Fruit fly (Drosophila melanogaster) whole organism: Measurements from ENCODE around the gene Usp16-45.

Experiments
- CG8478 ChIP-seq: fragments of >200 bp; optimal IDR thresholded peaks from 2 replicates; lab custom pipeline; 2018; ENCODE audit warnings: inconsistent platforms
- Dll ChIP-seq: fragments of >200 bp; optimal IDR thresholded peaks from 2 replicates; lab custom pipeline; 2017
- pan ChIP-seq: fragments of >200 bp; optimal IDR thresholded peaks from 2 replicates; lab custom pipeline; 2017
- psq ChIP-seq: fragments of >200 bp; optimal IDR thresholded peaks from 2 replicates; lab custom pipeline; 2017
- usp ChIP-seq: fragments of >200 bp; optimal IDR thresholded peaks from 2 replicates; lab custom pipeline; 2017; ENCODE audit warnings: missing biosample characterization, missing genetic modification characterization, mixed read lengths

dm6 chrX:5419045-5419901, 2.1 kb upstream of the Usp16-45 start:
- TF ChIP-seq Dll (lab: Kevin White, UChicago) (no peak), CG8478 (lab: Kevin White, UChicago) (no peak), usp (GFP tag; lab: Kevin White, UChicago) (no peak), pan (lab: Kevin White, UChicago) (no peak), psq (lab: Kevin White, UChicago) (no peak)
